Fruit fly (Drosophila melanogaster) whole organism, embryonic: ENCODE measurements around the gene CG43137.

Experiments
- Bgb ChIP-seq: fragments of 200-800 bp; sonication (Bioruptor generic); IDR thresholded peaks from 2 replicates; pipeline ENCODE4 v1.3.6; 2022; ENCODE audit warnings: missing biosample characterization, missing genetic modification characterization; ENCODE audit not compliant: partially characterized antibody
- CG10267 ChIP-seq: fragments of 200-800 bp; sonication (Bioruptor generic); optimal IDR thresholded peaks from 2 replicates; lab custom pipeline; 2018; ENCODE audit warnings: missing biosample characterization, mild to moderate bottlenecking, missing genetic modification characterization, moderate library complexity
- CG10274 ChIP-seq: fragments of 200-800 bp; sonication (Bioruptor generic); optimal IDR thresholded peaks from 3 replicates; lab custom pipeline; 2017; ENCODE audit warnings: missing biosample characterization, mild to moderate bottlenecking, missing genetic modification characterization
- CG10366 ChIP-seq: fragments of 200-800 bp; sonication (Bioruptor generic); IDR thresholded peaks from 2 replicates; pipeline ENCODE4 v1.3.6; 2022; ENCODE audit warnings: missing biosample characterization, missing genetic modification characterization
- CG10462 ChIP-seq: fragments of 200-800 bp; sonication (Bioruptor generic); optimal IDR thresholded peaks from 2 replicates; lab custom pipeline; 2016; ENCODE audit warnings: missing biosample characterization, missing genetic modification characterization
- CG11247 ChIP-seq: fragments of 200-800 bp; sonication (Bioruptor generic); IDR thresholded peaks from 2 replicates; pipeline ENCODE4 v1.3.6; 2022; ENCODE audit warnings: missing biosample characterization, missing genetic modification characterization
- CG11398 ChIP-seq: fragments of 200-800 bp; sonication (Bioruptor generic); optimal IDR thresholded peaks from 2 replicates; lab custom pipeline; 2016; ENCODE audit warnings: missing biosample characterization, missing genetic modification characterization
- CG12104 ChIP-seq: fragments of 200-800 bp; sonication (Bioruptor generic); optimal IDR thresholded peaks from 3 replicates; lab custom pipeline; 2016; ENCODE audit warnings: missing biosample characterization, missing genetic modification characterization
- CG14050 ChIP-seq: fragments of 200-800 bp; sonication (Bioruptor generic); IDR thresholded peaks from 3 replicates; pipeline ENCODE4 v1.3.6; 2022; ENCODE audit warnings: missing biosample characterization, missing genetic modification characterization
- CG15073 ChIP-seq: fragments of 200-800 bp; sonication (Bioruptor generic); optimal IDR thresholded peaks from 2 replicates; lab custom pipeline; 2016; ENCODE audit warnings: missing biosample characterization, missing genetic modification characterization
- CG15479 ChIP-seq: fragments of 200-800 bp; sonication (Bioruptor generic); optimal IDR thresholded peaks from 3 replicates; lab custom pipeline; 2019; ENCODE audit warnings: missing biosample characterization, mild to moderate bottlenecking, missing genetic modification characterization, moderate library complexity
- CG1602 ChIP-seq: fragments of 200-800 bp; sonication (Bioruptor generic); optimal IDR thresholded peaks from 3 replicates; lab custom pipeline; 2016; ENCODE audit warnings: missing biosample characterization, missing genetic modification characterization
- CG17359 ChIP-seq: fragments of 200-800 bp; sonication (Bioruptor generic); optimal IDR thresholded peaks from 3 replicates; lab custom pipeline; 2018; ENCODE audit warnings: missing biosample characterization, mild to moderate bottlenecking, missing genetic modification characterization, moderate library complexity
- CG31224 ChIP-seq: fragments of 200-800 bp; sonication (Bioruptor generic); IDR thresholded peaks from 2 replicates; pipeline ENCODE4 v1.3.6; 2022; ENCODE audit warnings: missing biosample characterization, missing genetic modification characterization
- CG31441 ChIP-seq: fragments of 200-800 bp; sonication (Bioruptor generic); IDR thresholded peaks from 2 replicates; pipeline ENCODE4 v1.3.6; 2022; ENCODE audit warnings: missing biosample characterization, missing genetic modification characterization
- CG4730 ChIP-seq: fragments of 200-800 bp; sonication (Bioruptor generic); IDR thresholded peaks from 2 replicates; pipeline ENCODE4 v1.3.6; 2022; ENCODE audit warnings: missing biosample characterization, missing genetic modification characterization
- CG7839 ChIP-seq: fragments of 200-800 bp; sonication (Bioruptor generic); optimal IDR thresholded peaks from 3 replicates; lab custom pipeline; 2018; ENCODE audit warnings: missing biosample characterization, mild to moderate bottlenecking, missing genetic modification characterization, moderate library complexity
- CG8290 ChIP-seq, 3 experiments: fragments of 200-800 bp; sonication (Bioruptor generic); optimal IDR thresholded peaks; 2 replicates each; lab custom pipeline; 2016 to 2019; ENCODE audit warnings: missing biosample characterization in 3 of 3, missing genetic modification characterization in 3 of 3, mild to moderate bottlenecking in 2 of 3, moderate library complexity in 1 of 3
- CG8388 ChIP-seq: fragments of 200-800 bp; sonication (Bioruptor generic); optimal IDR thresholded peaks from 2 replicates; lab custom pipeline; 2019; ENCODE audit warnings: missing biosample characterization, mild to moderate bottlenecking, missing genetic modification characterization, moderate library complexity
- CG9609 ChIP-seq: fragments of 200-800 bp; sonication (Bioruptor generic); optimal IDR thresholded peaks from 3 replicates; lab custom pipeline; 2016; ENCODE audit warnings: missing biosample characterization, missing genetic modification characterization
- CG9797 ChIP-seq: fragments of 200-800 bp; sonication (Bioruptor generic); optimal IDR thresholded peaks from 3 replicates; lab custom pipeline; 2018; ENCODE audit warnings: missing biosample characterization, mild to moderate bottlenecking, missing genetic modification characterization
- CHES-1-like ChIP-seq: fragments of 200-800 bp; sonication (Bioruptor generic); optimal IDR thresholded peaks from 2 replicates; lab custom pipeline; 2016; ENCODE audit warnings: missing biosample characterization, missing genetic modification characterization
- D19B ChIP-seq: fragments of 200-800 bp; sonication (Bioruptor generic); optimal IDR thresholded peaks from 2 replicates; lab custom pipeline; 2017; ENCODE audit warnings: missing biosample characterization, mild to moderate bottlenecking, missing genetic modification characterization
- Doc2 ChIP-seq: fragments of 200-800 bp; sonication (Bioruptor generic); IDR thresholded peaks from 2 replicates; pipeline ENCODE4 v1.3.6; 2022; ENCODE audit warnings: missing biosample characterization, missing genetic modification characterization
- E2f1 ChIP-seq: fragments of 200-800 bp; sonication (Bioruptor generic); IDR thresholded peaks from 2 replicates; pipeline ENCODE4 v1.3.6; 2022; ENCODE audit warnings: missing biosample characterization, missing genetic modification characterization
- Fer1 ChIP-seq: fragments of 200-800 bp; sonication (Bioruptor generic); optimal IDR thresholded peaks from 2 replicates; lab custom pipeline; 2017; ENCODE audit warnings: missing biosample characterization, mild to moderate bottlenecking, missing genetic modification characterization
- Mad ChIP-seq: fragments of 200-800 bp; sonication (Bioruptor generic); optimal IDR thresholded peaks from 2 replicates; lab custom pipeline; 2016; ENCODE audit warnings: missing biosample characterization, missing genetic modification characterization
- Mrtf ChIP-seq: fragments of 200-800 bp; sonication (Bioruptor generic); IDR thresholded peaks from 3 replicates; pipeline ENCODE4 v1.3.6; 2022; ENCODE audit warnings: missing biosample characterization, missing genetic modification characterization
- Nf-YC ChIP-seq: fragments of 200-800 bp; optimal IDR thresholded peaks from 3 replicates; lab custom pipeline; 2019; ENCODE audit warnings: missing biosample characterization, mild to moderate bottlenecking, missing genetic modification characterization, moderate library complexity
- Oli ChIP-seq: fragments of 200-800 bp; sonication (Bioruptor generic); optimal IDR thresholded peaks from 2 replicates; lab custom pipeline; 2018; ENCODE audit warnings: missing biosample characterization, mild to moderate bottlenecking, missing genetic modification characterization, moderate library complexity
- Ptx1 ChIP-seq: fragments of 200-800 bp; sonication (Bioruptor generic); IDR thresholded peaks from 2 replicates; pipeline ENCODE4 v1.3.6; 2022; ENCODE audit warnings: missing biosample characterization, missing genetic modification characterization
- Xbp1 ChIP-seq: fragments of 200-800 bp; sonication (Bioruptor generic); optimal IDR thresholded peaks from 3 replicates; lab custom pipeline; 2016; ENCODE audit warnings: missing biosample characterization, mild to moderate bottlenecking, missing genetic modification characterization
- Xrp1 ChIP-seq: fragments of 200-800 bp; sonication (Bioruptor generic); IDR thresholded peaks from 2 replicates; pipeline ENCODE4 v1.3.6; 2022; ENCODE audit warnings: missing biosample characterization, missing genetic modification characterization
- bigmax ChIP-seq: fragments of 200-800 bp; sonication (Bioruptor generic); optimal IDR thresholded peaks from 2 replicates; lab custom pipeline; 2018; ENCODE audit warnings: missing biosample characterization, mild to moderate bottlenecking, missing genetic modification characterization
- bowl ChIP-seq: fragments of 200-800 bp; sonication (Bioruptor generic); IDR thresholded peaks from 2 replicates; pipeline ENCODE4 v1.3.6; 2022; ENCODE audit warnings: missing biosample characterization, missing genetic modification characterization
- crp ChIP-seq, 2 experiments: fragments of 200-800 bp; sonication (Bioruptor generic); optimal IDR thresholded peaks; 2 replicates in 1 of 2; 3 replicates in 1 of 2; lab custom pipeline; 2017; ENCODE audit warnings: missing biosample characterization in 2 of 2, missing genetic modification characterization in 2 of 2, mild to moderate bottlenecking in 1 of 2, moderate library complexity in 1 of 2
- ewg ChIP-seq: fragments of 200-800 bp; sonication (Bioruptor generic); optimal IDR thresholded peaks from 3 replicates; lab custom pipeline; 2017; ENCODE audit warnings: mild to moderate bottlenecking, missing biosample characterization, missing genetic modification reagents, missing genetic modification characterization
- fd3F ChIP-seq: fragments of 200-800 bp; sonication (Bioruptor generic); optimal IDR thresholded peaks from 2 replicates; lab custom pipeline; 2018; ENCODE audit warnings: missing biosample characterization, mild to moderate bottlenecking, missing genetic modification characterization, moderate library complexity
- gem ChIP-seq: fragments of 200-800 bp; sonication (Bioruptor generic); optimal IDR thresholded peaks from 2 replicates; lab custom pipeline; 2019; ENCODE audit warnings: missing biosample characterization, mild to moderate bottlenecking, missing genetic modification characterization, moderate library complexity
- gt ChIP-seq: fragments of 200-800 bp; sonication (Bioruptor generic); IDR thresholded peaks from 2 replicates; pipeline ENCODE4 v1.3.6; 2022; ENCODE audit warnings: missing biosample characterization, missing genetic modification characterization
- her ChIP-seq: fragments of 200-800 bp; sonication (Bioruptor generic); optimal IDR thresholded peaks from 2 replicates; lab custom pipeline; 2016; ENCODE audit warnings: missing biosample characterization, missing genetic modification characterization
- ind ChIP-seq: fragments of 200-800 bp; sonication (Bioruptor generic); optimal IDR thresholded peaks from 3 replicates; lab custom pipeline; 2016; ENCODE audit warnings: missing biosample characterization, missing genetic modification characterization
- kah ChIP-seq: fragments of 200-800 bp; sonication (Bioruptor generic); optimal IDR thresholded peaks from 2 replicates; lab custom pipeline; 2018; ENCODE audit warnings: missing biosample characterization, mild to moderate bottlenecking, missing genetic modification characterization
- mld ChIP-seq: fragments of 200-800 bp; sonication (Bioruptor generic); IDR thresholded peaks from 3 replicates; pipeline ENCODE4 v1.3.6; 2022; ENCODE audit warnings: missing biosample characterization, missing genetic modification characterization; ENCODE audit not compliant: partially characterized antibody
- pzg ChIP-seq: fragments of 200-800 bp; sonication (Bioruptor generic); optimal IDR thresholded peaks from 3 replicates; lab custom pipeline; 2018; ENCODE audit warnings: missing biosample characterization, mild to moderate bottlenecking, missing genetic modification characterization, moderate library complexity
- scrt ChIP-seq: fragments of 200-800 bp; sonication (Bioruptor generic); optimal IDR thresholded peaks from 2 replicates; lab custom pipeline; 2018; ENCODE audit warnings: missing biosample characterization, mild to moderate bottlenecking, missing genetic modification characterization, moderate library complexity
- seq ChIP-seq: fragments of 200-800 bp; sonication (Bioruptor generic); IDR thresholded peaks from 2 replicates; pipeline ENCODE4 v1.3.6; 2022; ENCODE audit warnings: missing biosample characterization, missing genetic modification characterization
- shn ChIP-seq: fragments of 200-800 bp; sonication (Bioruptor generic); optimal IDR thresholded peaks from 3 replicates; lab custom pipeline; 2016; ENCODE audit warnings: missing biosample characterization, missing genetic modification characterization
- slou ChIP-seq: fragments of 200-800 bp; sonication (Bioruptor generic); optimal IDR thresholded peaks from 3 replicates; lab custom pipeline; 2016; ENCODE audit warnings: missing biosample characterization, missing genetic modification characterization
- sna ChIP-seq: fragments of 200-800 bp; sonication (Bioruptor generic); IDR thresholded peaks from 2 replicates; pipeline ENCODE4 v1.3.6; 2022; ENCODE audit warnings: missing biosample characterization, missing genetic modification characterization; ENCODE audit not compliant: partially characterized antibody
- wek ChIP-seq: fragments of 200-800 bp; sonication (Bioruptor generic); optimal IDR thresholded peaks from 3 replicates; lab custom pipeline; 2018; ENCODE audit warnings: missing biosample characterization, mild to moderate bottlenecking, missing genetic modification characterization, moderate library complexity

The CG43137 gene

dm6 chrX:5883394-5883793, 18.4 kb upstream of the CG43137 start (continued):
- TF ChIP-seq pzg (peak; percentile 53), CG9797 (GFP tag; lab: Kevin White, UChicago) (no peak), CG31224 (no peak), CG10462 (GFP tag; lab: Kevin White, UChicago) (no peak), mld (no peak), Xbp1 (GFP tag; lab: Kevin White, UChicago) (peak; percentile 66), CG14050 (GFP tag; lab: Robert Waterston, UW) (no peak), Ptx1 (GFP tag; lab: Robert Waterston, UW) (peak; percentile 24; the same call in 1 of the 2 replicates), Mrtf (no peak), slou (GFP tag; lab: Kevin White, UChicago) (peak; percentile 19), CG10267 (tag; lab: Kevin White, UChicago) (peak; percentile 47), bigmax (GFP tag; lab: Kevin White, UChicago) (peak; percentile 3), kah (GFP tag; lab: Kevin White, UChicago) (no peak), CG4730 (no peak), seq (GFP tag; lab: Robert Waterston, UW) (no peak), fd3F (GFP tag; lab: Kevin White, UChicago) (no peak), CG12104 (no peak), her (GFP tag; lab: Kevin White, UChicago) (no peak), Mad (GFP tag; lab: Kevin White, UChicago) (peak; percentile 21), crp (GFP tag; optimal IDR thresholded peaks at IDR 0.05; lab: Kevin White, UChicago) (no peak), ind (GFP tag; lab: Kevin White, UChicago) (peak; percentile 12), CG8388 (GFP tag; lab: Kevin White, UChicago) (no peak), gt (GFP tag; lab: Robert Waterston, UW) (no peak), CG11247 (GFP tag; lab: Robert Waterston, UW) (peak; percentile 31; the same call in 1 of the 2 replicates), Xrp1 (no peak), CG1602 (no peak), CG8290 (GFP tag; optimal IDR thresholded peaks at IDR 0.05; lab: Kevin White, UChicago) (peak; percentile 44), CG8290 (tag; optimal IDR thresholded peaks at IDR 0.05; lab: Kevin White, UChicago) (peak in 1 of 2 experiments; percentile 67), CG9609 (peak; percentile 6), Bgb (GFP tag; lab: Robert Waterston, UW) (peak; percentile 45; the same call in 1 of the 2 replicates), CG17359 (tag; lab: Kevin White, UChicago) (peak; percentile 48), D19B (GFP tag; lab: Kevin White, UChicago) (no peak), CG10366 (GFP tag; lab: Robert Waterston, UW) (no peak), Fer1 (GFP tag; lab: Kevin White, UChicago) (peak; percentile 5), CG15073 (no peak), bowl (GFP tag; lab: Robert Waterston, UW) (no peak), CG31441 (no peak), CG7839 (tag; lab: Kevin White, UChicago) (peak; percentile 50), Nf-YC (tag; lab: Kevin White, UChicago) (peak; percentile 33), scrt (peak; percentile 1), CG10274 (GFP tag; lab: Kevin White, UChicago) (no peak), E2f1 (GFP tag; lab: Robert Waterston, UW) (peak; percentile 37; the same call in 1 of the 2 replicates), sna (GFP tag; lab: Robert Waterston, UW) (no peak), shn (GFP tag; lab: Kevin White, UChicago) (peak; percentile 12), CHES-1-like (GFP tag; lab: Kevin White, UChicago) (peak; percentile 5), gem (tag; lab: Kevin White, UChicago) (peak; percentile 30), Oli (no peak), ewg (GFP tag; lab: Kevin White, UChicago) (peak; percentile 20), Doc2 (no peak), CG15479 (GFP tag; lab: Kevin White, UChicago) (peak; percentile 24), CG11398 (no peak), wek (GFP tag; lab: Kevin White, UChicago) (no peak)
